Fruit fly (Drosophila melanogaster) ovary, adult (tissue): ENCODE results near the gene CG45489.

Source experiments
- CG17801 ChIP-seq: fragments of 200-800 bp; optimal IDR thresholded peaks from 2 replicates; lab custom pipeline; 2019; ENCODE audit warnings: missing biosample characterization, mild to moderate bottlenecking, missing genetic modification characterization, moderate library complexity; ENCODE audit not compliant: partially characterized antibody

CG45489 gene

DNA sequence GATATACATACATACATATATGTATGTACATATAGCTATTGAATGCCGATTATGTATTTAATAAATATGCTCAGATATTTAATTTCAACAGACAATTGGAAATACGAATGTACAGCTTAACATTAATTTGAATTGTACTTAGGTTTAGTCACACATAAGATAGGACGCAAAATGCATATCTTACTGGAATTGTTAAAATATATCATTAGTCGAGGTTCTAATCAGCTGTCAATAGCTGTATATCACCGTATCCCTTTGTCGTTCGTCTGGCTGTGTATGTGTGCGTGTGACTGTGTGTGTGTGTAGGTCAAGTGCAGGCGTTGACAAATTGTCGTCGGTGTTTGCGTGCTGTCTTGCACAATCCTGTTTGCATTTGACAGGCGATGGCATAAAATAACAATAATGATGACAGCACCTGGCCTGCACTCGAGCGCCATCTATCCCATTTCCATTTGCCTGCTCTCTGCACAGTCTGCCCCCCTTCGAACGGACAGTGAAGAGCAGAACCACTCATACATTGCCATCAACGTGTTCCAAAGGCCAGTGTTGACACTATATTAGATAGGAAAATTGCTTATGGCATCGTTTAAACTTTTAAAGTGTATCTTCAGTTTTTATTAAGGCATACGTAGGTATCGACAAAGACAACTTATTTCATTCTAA lies 31.5 kb downstream of the CG45489 start:
- no peak for TF ChIP-seq CG17801

- no peak for TF ChIP-seq CG17801
These were observed 36.9 kb downstream of the CG45489 start for dm6 chrX:19892070-19892469.

DNA sequence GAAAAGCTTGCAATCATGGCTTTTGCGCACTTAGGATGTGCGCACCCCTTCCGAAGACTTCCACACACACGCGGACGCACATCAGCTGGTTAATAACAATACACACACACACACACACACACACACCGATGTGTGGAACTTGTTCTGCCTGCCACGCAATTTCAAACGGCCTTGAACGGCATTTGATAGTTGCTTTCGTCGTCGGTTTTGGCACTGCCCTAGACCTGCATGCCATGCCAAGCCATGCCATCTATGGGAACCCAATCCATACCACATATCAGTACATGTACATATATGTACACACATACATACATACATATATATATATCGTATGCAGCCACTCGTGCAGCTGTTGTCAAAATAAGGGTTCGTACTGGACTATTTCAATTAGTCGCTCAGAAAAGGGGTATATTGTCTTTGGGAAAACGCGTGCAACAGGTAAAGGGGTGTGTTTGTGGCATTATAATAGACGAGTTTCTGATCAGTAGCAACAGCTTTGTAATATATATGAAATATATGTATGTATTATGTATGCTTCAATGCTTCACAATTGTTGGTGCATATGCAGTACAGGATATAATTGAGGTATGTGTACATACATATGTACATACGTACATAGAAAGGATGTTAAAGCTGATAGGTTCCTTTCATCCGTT lies 38.8 kb downstream of the CG45489 start, which contains the start of gene amn:
Gene amn, minus strand, starts transcription at position 51 of the 656 bp plus-strand sequence.
- no peak for TF ChIP-seq CG17801

DNA sequence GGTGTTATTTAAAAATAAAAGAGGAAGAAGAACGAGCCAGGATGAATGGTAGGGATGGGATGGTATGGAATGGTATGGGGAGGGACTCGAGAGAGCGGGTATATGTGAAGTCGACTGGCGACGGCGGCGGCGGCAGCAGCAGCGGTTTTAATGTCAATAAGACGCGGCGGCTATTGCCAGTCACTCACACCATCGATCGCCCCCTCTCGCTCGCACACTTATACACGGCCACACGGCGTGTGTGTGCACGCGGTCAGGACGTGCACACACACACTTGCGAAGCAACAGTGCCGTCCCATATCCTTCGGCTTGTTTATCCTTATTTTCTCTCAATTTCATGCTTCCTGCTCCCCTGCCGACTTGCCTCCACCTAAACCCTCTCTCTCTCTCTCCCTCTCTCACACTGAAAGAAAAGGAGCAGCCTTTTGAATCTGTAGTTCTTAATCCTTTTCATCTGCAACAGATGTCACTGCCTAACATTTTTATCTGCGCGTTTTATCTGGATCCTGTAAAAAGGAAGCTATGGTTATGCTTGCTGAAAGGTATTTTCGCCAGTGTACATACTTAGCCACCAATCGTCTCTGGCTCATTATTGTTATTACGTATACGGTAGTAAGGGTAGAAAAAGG lies 39.7 kb downstream of the CG45489 start:
- no peak for TF ChIP-seq CG17801

DNA sequence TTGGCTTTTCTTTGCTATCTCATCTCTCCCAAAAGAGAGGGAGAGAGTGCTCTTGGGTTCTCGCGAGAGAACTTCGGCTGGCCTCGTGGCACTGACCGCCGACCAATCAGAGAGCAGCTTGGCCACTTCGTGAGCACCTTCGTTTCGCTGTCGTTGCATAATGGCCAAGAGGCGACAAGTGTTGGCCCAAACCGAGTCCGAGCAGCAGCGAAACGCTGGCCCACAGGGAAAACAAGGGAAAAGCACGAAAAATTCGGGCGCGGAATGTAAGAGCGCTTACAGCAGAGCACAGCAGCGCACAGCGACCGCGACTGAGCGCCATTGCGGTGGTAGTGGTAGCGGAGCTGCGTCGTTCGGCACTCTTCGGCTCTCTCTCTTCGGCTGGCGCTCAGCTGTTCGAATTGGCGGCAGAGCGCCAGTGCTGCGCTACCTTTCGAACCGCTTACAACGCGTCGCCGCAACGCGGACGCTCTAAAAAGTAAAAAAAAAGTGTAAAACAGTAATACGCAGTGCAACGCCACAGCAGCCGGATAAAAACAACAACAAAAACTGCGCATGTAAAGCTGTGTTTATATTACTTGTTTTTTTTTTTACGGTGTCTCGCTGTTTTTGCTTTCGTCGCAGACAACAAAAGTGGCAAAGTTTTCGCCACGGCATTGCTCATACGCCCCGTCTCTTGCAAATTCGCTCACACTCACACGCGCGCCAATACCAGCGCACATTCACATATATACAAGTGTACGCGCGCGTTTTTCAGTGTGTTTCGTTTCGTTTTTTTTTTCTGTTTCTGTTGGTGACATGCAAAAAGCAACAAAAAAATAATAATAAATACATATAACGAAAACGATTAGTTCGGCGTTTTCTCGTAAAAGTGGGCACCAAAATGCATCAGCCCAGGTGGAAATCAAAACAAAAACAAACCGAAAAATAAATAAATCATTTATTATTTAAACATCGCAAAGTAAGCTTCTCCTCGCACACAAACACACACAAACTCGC lies 41.7 kb downstream of the CG45489 start:
- TF ChIP-seq CG17801 = peak; percentile 60

DNA sequence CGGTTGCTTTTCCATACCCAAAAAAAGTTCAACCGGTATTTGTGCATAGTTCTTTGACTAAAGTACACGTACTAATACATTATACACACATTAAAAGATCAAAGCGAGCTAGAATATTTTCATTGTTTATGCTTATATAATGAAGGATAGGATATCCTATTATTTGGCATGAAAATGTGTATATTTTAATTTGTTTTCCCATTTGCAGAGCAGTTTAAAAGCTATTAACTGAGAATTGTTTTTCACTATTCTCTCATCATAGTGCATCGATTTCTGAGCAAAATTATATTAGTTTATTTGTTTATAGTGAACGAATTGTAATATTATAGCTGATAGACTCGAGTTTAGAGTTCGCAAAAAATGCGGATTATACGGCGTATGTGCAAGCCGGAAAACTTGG lies 42.5 kb downstream of the CG45489 start:
- no peak for TF ChIP-seq CG17801

DNA sequence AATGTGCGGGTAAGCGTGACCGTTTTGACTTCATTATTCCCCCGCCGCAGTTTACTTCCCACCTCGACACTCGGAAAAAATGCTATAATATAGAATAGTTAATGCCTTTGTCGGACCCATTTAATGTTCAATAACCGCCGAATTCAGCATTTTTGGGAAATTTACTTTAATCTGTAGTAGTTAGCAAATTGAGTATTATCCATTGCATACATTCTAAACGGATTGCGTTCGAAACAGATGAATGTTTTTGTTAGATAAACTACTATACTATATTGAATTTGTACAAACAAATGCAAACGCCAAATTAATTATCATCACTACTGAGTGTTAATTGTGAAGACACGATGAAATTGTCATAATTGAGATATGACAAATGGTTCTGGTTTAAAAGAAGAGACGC lies 44.8 kb downstream of the CG45489 start:
- TF ChIP-seq CG17801 = no peak
